Worm (Caenorhabditis elegans) whole organism, L3 larva: ENCODE measurements around the gene clk-2.

ENCODE experiments used
- ceh-82 ChIP-seq: fragments of 150-350 bp; optimal IDR thresholded peaks from 2 replicates; lab custom pipeline; 2014; ENCODE audit warnings: missing biosample characterization, missing genetic modification characterization
- daf-12 ChIP-seq: fragments of 150-350 bp; optimal IDR thresholded peaks from 2 replicates; lab custom pipeline; 2014; ENCODE audit warnings: missing biosample characterization, missing genetic modification reagents, missing genetic modification characterization
- lin-15B ChIP-seq: fragments of 150-350 bp; optimal IDR thresholded peaks from 2 replicates; lab custom pipeline; 2014; ENCODE audit warnings: missing biosample characterization, missing genetic modification characterization
- nhr-11 ChIP-seq: fragments of 150-350 bp; optimal IDR thresholded peaks from 2 replicates; lab custom pipeline; 2014; ENCODE audit warnings: missing biosample characterization, missing genetic modification characterization
- nhr-23 ChIP-seq: fragments of 150-350 bp; optimal IDR thresholded peaks from 2 replicates; lab custom pipeline; 2014; ENCODE audit warnings: missing biosample characterization, missing genetic modification reagents, missing genetic modification characterization
- nhr-237 ChIP-seq: fragments of 150-350 bp; optimal IDR thresholded peaks from 2 replicates; lab custom pipeline; 2014; ENCODE audit warnings: missing biosample characterization, missing genetic modification characterization
- zag-1 ChIP-seq: fragments of 150-350 bp; optimal IDR thresholded peaks from 2 replicates; lab custom pipeline; 2014; ENCODE audit warnings: missing biosample characterization, missing genetic modification characterization
- ztf-11 ChIP-seq: fragments of 150-350 bp; optimal IDR thresholded peaks from 2 replicates; lab custom pipeline; 2014; ENCODE audit warnings: missing biosample characterization, missing genetic modification characterization

DNA sequence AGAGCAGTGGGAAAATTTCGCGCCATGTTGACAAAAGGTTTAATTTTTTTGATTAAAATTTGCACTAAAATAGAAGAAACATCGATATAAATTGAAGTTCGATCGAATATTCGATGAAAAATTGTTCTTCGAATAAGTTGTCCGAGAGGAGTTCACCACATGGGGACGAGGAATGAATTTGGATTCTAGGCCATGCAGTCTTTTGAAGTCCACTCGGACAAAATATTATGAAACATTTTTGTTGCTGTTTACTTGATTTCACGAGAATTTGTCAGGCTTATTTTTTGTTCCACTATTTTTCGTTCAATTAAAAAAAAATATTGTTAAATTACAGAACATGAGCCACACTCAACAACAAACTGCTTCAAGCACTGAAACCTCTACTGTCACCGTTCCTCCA is 2.3 kb upstream of the clk-2 start, which contains the start of the genes cux-7 and C07H6.2:
- TF ChIP-seq nhr-23 (tag; lab: Kevin White, UChicago) (peak; percentile 95), nhr-11 (no peak), ztf-11 (no peak), lin-15B (tag; lab: Kevin White, UChicago) (peak; percentile 96), daf-12 (tag; lab: Kevin White, UChicago) (no peak), nhr-237 (tag; lab: Kevin White, UChicago) (no peak), zag-1 (tag; lab: Kevin White, UChicago) (no peak), ceh-82 (tag; lab: Kevin White, UChicago) (peak; percentile 52)
